Worm (Caenorhabditis elegans): ENCODE measurements around the gene Y69E1A.5.

ce11 chrIV:10933062-10933552 is 24.3 kb downstream of the Y69E1A.5 start, which contains the start of the genes dnc-1 and lsm-7:
- peak; percentile 88 for TF ChIP-seq pha-4 (tag; optimal IDR thresholded peaks at IDR 0.05)
- TF ChIP-seq egl-27 (tag; optimal IDR thresholded peaks at IDR 0.05): no peak
- no peak for TF ChIP-seq nhr-28 (tag; optimal IDR thresholded peaks at IDR 0.05)
- peak; percentile 79 for TF ChIP-seq snpc-4 (tag; optimal IDR thresholded peaks at IDR 0.05)
- TF ChIP-seq pqm-1 (tag; optimal IDR thresholded peaks at IDR 0.05): peak; percentile 16
- peak; percentile 49 for TF ChIP-seq nhr-23 (tag; optimal IDR thresholded peaks at IDR 0.05)
- no peak for TF ChIP-seq unc-62 (GFP tag; optimal IDR thresholded peaks at IDR 0.05)
- peak; percentile 57 for TF ChIP-seq fkh-10 (GFP tag; optimal IDR thresholded peaks at IDR 0.05)
- no peak for TF ChIP-seq mdl-1 (tag; optimal IDR thresholded peaks at IDR 0.05)
- TF ChIP-seq aly-2 (tag; optimal IDR thresholded peaks at IDR 0.05): no peak
- TF ChIP-seq fos-1 (tag; optimal IDR thresholded peaks at IDR 0.05): no peak
- no peak for TF ChIP-seq nhr-12 (tag; optimal IDR thresholded peaks at IDR 0.05)
- TF ChIP-seq eor-1 (tag; optimal IDR thresholded peaks at IDR 0.05): no peak

Measured in whole organism, L3 larva.